Fruit fly (Drosophila melanogaster): Measurements from ENCODE around the gene CG17186.
A peak's percentile ranks its signal among the peaks of the same experiment; 100 is the strongest.

CG17186 gene

dm6 chr3R:19860996-19861719 lies 16.2 kb downstream of the CG17186 start, which contains the start of the genes Ire1 and Mrm2 (continued):
- TF ChIP-seq CG15011 (GFP tag; optimal IDR thresholded peaks at IDR 0.05) (peak; percentile 26), wor (GFP tag; IDR thresholded peaks at IDR 0.05) (peak; percentile 61), peb (GFP tag; IDR thresholded peaks at IDR 0.05) (peak; percentile 47; the same call in 1 of the 2 replicates), sim (GFP tag; IDR thresholded peaks at IDR 0.05) (no peak), CG1647 (GFP tag; optimal IDR thresholded peaks at IDR 0.05) (peak; percentile 81), Meics (GFP tag; optimal IDR thresholded peaks at IDR 0.05) (peak; percentile 68), her (GFP tag; optimal IDR thresholded peaks at IDR 0.05) (peak; percentile 81), jing (GFP tag; optimal IDR thresholded peaks at IDR 0.05) (peak; percentile 59), tap (tag; optimal IDR thresholded peaks at IDR 0.05) (no peak), CG18476 (GFP tag; optimal IDR thresholded peaks at IDR 0.05) (peak; percentile 62), tgo (GFP tag; IDR thresholded peaks at IDR 0.05) (peak; percentile 74), Poxn (GFP tag; IDR thresholded peaks at IDR 0.05) (no peak), maf-S (GFP tag; optimal IDR thresholded peaks at IDR 0.05) (peak; percentile 84), CG14965 (GFP tag; optimal IDR thresholded peaks at IDR 0.05; ENCODE audit: borderline replicate concordance) (no peak), TFAM (GFP tag; optimal IDR thresholded peaks at IDR 0.05) (no peak), CG18619 (GFP tag; optimal IDR thresholded peaks at IDR 0.05) (peak; percentile 64), kah (GFP tag; optimal IDR thresholded peaks at IDR 0.05) (peak; percentile 38), sens-2 (GFP tag; IDR thresholded peaks at IDR 0.05) (no peak), Vsx1 (GFP tag; optimal IDR thresholded peaks at IDR 0.05) (no peak), az2 (GFP tag; optimal IDR thresholded peaks at IDR 0.05) (peak; percentile 80), CG12236 (GFP tag; optimal IDR thresholded peaks at IDR 0.05) (peak; percentile 71), CG2875 (GFP tag; optimal IDR thresholded peaks at IDR 0.05) (peak; percentile 48), hbn (GFP tag; IDR thresholded peaks at IDR 0.05; ENCODE audit: partially characterized antibody) (peak; percentile 53; the same call in 1 of the 2 replicates), Hmr (GFP tag; optimal IDR thresholded peaks at IDR 0.05) (peak; percentile 77), usp (GFP tag; optimal IDR thresholded peaks at IDR 0.05) (no peak), CG4424 (GFP tag; optimal IDR thresholded peaks at IDR 0.05) (peak; percentile 76), Rx (GFP tag; IDR thresholded peaks at IDR 0.05) (peak; percentile 84), ab (GFP tag; optimal IDR thresholded peaks at IDR 0.05) (peak; percentile 87), CG4707 (GFP tag; optimal IDR thresholded peaks at IDR 0.05) (peak; percentile 84), CG6254 (GFP tag; optimal IDR thresholded peaks at IDR 0.05) (peak; percentile 39), dm (GFP tag; optimal IDR thresholded peaks at IDR 0.05) (peak; percentile 90), aop (GFP tag; IDR thresholded peaks at IDR 0.05) (no peak), phol (tag; optimal IDR thresholded peaks at IDR 0.05) (peak; percentile 91), CG3407 (GFP tag; optimal IDR thresholded peaks at IDR 0.05) (peak; percentile 67), CG12071 (GFP tag; optimal IDR thresholded peaks at IDR 0.05) (no peak), Mad (GFP tag; optimal IDR thresholded peaks at IDR 0.05) (peak; percentile 76), CG11560 (tag; IDR thresholded peaks at IDR 0.05) (peak; percentile 64; the same call in 1 of the 3 replicates), Doc2 (GFP tag; IDR thresholded peaks at IDR 0.05) (no peak), ac (GFP tag; optimal IDR thresholded peaks at IDR 0.05) (peak; percentile 26), Spps (tag; optimal IDR thresholded peaks at IDR 0.05) (peak; percentile 21), abd-A (tag; optimal IDR thresholded peaks at IDR 0.05) (no peak), Bgb (GFP tag; IDR thresholded peaks at IDR 0.05; ENCODE audit: partially characterized antibody) (peak; percentile 61), CG17912 (GFP tag; optimal IDR thresholded peaks at IDR 0.05) (peak; percentile 24), Adf1 (GFP tag; IDR thresholded peaks at IDR 0.05) (peak; percentile 38; the same call in 1 of the 2 replicates), CG9797 (GFP tag; optimal IDR thresholded peaks at IDR 0.05) (peak; percentile 98), Antp (GFP tag; optimal IDR thresholded peaks at IDR 0.05) (peak; percentile 90), mam (GFP tag; optimal IDR thresholded peaks at IDR 0.05) (peak; percentile 93), NfI (GFP tag; optimal IDR thresholded peaks at IDR 0.05) (peak; percentile 72), CrebB (tag; optimal IDR thresholded peaks at IDR 0.05) (peak; percentile 55), CG7928 (GFP tag; optimal IDR thresholded peaks at IDR 0.05) (peak; percentile 41)

Measured in whole organism, embryonic.